Fruit fly (Drosophila melanogaster): ENCODE measurements around the gene CG9297.

DNA sequence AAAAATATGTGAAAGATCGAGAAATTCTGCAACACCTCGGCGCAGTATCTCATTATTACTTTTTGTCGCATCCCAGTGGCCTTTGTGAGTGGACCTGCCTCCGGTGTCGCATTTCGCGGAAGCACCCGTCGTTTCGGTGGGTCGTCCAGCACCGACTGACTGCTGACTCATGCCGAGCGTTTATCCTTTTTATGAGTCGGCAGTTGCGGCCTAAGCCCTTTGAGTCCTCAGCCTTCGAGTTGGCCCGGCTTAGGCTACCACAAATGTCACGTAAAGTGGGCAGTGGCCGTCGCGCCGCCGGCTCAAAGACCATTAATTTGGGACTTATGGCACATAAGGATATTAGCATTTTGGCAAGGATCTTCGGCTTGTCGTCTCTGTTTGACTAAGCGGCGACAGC lies 40.4 kb downstream of the CG9297 start:
- no peak for TF ChIP-seq CG7045 (GFP tag; optimal IDR thresholded peaks at IDR 0.05)
- no peak for TF ChIP-seq Crg-1 (GFP tag; optimal IDR thresholded peaks at IDR 0.05)
- TF ChIP-seq CG12768 (GFP tag; optimal IDR thresholded peaks at IDR 0.05), result no peak
- no peak for TF ChIP-seq cic (GFP tag; optimal IDR thresholded peaks at IDR 0.05)
- TF ChIP-seq tj (GFP tag; optimal IDR thresholded peaks at IDR 0.05), result no peak
- no peak for TF ChIP-seq CG5204 (GFP tag; optimal IDR thresholded peaks at IDR 0.05)
- no peak for TF ChIP-seq CG1620 (GFP tag; optimal IDR thresholded peaks at IDR 0.05)
